Worm (Caenorhabditis elegans): ENCODE results near the gene sea-2.

DNA sequence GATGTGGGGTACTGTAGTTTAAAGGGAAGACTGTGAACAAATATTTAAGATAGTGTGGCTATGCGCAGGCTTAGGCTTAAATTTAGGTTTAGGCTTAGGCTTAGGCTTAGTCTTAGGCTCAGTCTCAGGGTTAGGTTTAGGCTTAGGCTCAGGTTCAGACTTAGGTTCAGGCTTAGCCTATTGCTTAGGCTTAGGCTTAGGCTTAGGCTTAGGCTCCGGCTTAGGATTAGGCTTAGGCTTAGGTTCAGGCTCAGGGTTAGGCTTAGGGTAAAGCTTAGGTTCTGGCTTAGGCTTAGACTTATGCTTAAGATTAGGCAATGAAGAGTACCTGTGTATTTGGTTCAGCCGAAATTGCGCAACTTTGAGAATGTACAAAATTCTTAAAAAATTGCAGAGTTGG, 34.1 kb downstream of the sea-2 start:
- TF ChIP-seq ceh-30 (tag; optimal IDR thresholded peaks at IDR 0.05) (no peak), nhr-11 (tag; optimal IDR thresholded peaks at IDR 0.05) (no peak), ama-1 (optimal IDR thresholded peaks at IDR 0.05) (no peak), hlh-30 (tag; optimal IDR thresholded peaks at IDR 0.05; ENCODE audit: insufficient read depth) (no peak), pha-4 (tag; optimal IDR thresholded peaks at IDR 0.05) (no peak), dve-1 (tag; optimal IDR thresholded peaks at IDR 0.05) (peak; percentile 51), pqm-1 (tag; optimal IDR thresholded peaks at IDR 0.05) (no peak), hlh-6 (tag; optimal IDR thresholded peaks at IDR 0.05) (no peak), rnt-1 (tag; optimal IDR thresholded peaks at IDR 0.05) (no peak), elt-4 (tag; optimal IDR thresholded peaks at IDR 0.05) (no peak), ets-4 (tag; optimal IDR thresholded peaks at IDR 0.05) (no peak)

Data from whole organism, late embryonic.